Fruit fly (Drosophila melanogaster) whole organism, embryonic: Measurements from ENCODE around the gene Pif1.

Experiments used
- CG10267 ChIP-seq: fragments of 200-800 bp; sonication (Bioruptor generic); optimal IDR thresholded peaks from 2 replicates; lab custom pipeline; 2018; ENCODE audit warnings: missing biosample characterization, mild to moderate bottlenecking, missing genetic modification characterization, moderate library complexity
- CG10366 ChIP-seq: fragments of 200-800 bp; sonication (Bioruptor generic); IDR thresholded peaks from 2 replicates; pipeline ENCODE4 v1.3.6; 2022; ENCODE audit warnings: missing biosample characterization, missing genetic modification characterization
- CG12942 ChIP-seq: fragments of 200-800 bp; sonication (Bioruptor generic); optimal IDR thresholded peaks from 3 replicates; lab custom pipeline; 2016; ENCODE audit warnings: missing biosample characterization, missing genetic modification characterization
- CG13296 ChIP-seq: fragments of 200-800 bp; sonication (Bioruptor generic); optimal IDR thresholded peaks from 3 replicates; lab custom pipeline; 2018; ENCODE audit warnings: missing biosample characterization, mild to moderate bottlenecking, missing genetic modification characterization
- CG14710 ChIP-seq: fragments of 200-800 bp; sonication (Bioruptor generic); optimal IDR thresholded peaks from 3 replicates; lab custom pipeline; 2019; ENCODE audit warnings: missing biosample characterization, mild to moderate bottlenecking, missing genetic modification characterization, moderate library complexity
- CG15479 ChIP-seq: fragments of 200-800 bp; sonication (Bioruptor generic); optimal IDR thresholded peaks from 3 replicates; lab custom pipeline; 2019; ENCODE audit warnings: missing biosample characterization, mild to moderate bottlenecking, missing genetic modification characterization, moderate library complexity
- CG1602 ChIP-seq: fragments of 200-800 bp; sonication (Bioruptor generic); optimal IDR thresholded peaks from 3 replicates; lab custom pipeline; 2016; ENCODE audit warnings: missing biosample characterization, missing genetic modification characterization
- CG1647 ChIP-seq: fragments of 200-800 bp; sonication (Bioruptor generic); optimal IDR thresholded peaks from 3 replicates; lab custom pipeline; 2016; ENCODE audit warnings: missing biosample characterization, missing genetic modification characterization
- CG17361 ChIP-seq: fragments of 200-800 bp; sonication (Bioruptor generic); IDR thresholded peaks from 3 replicates; pipeline ENCODE4 v1.3.6; 2022; ENCODE audit warnings: missing biosample characterization, missing genetic modification characterization
- CG17568 ChIP-seq: fragments of 200-800 bp; sonication (Bioruptor generic); optimal IDR thresholded peaks from 2 replicates; lab custom pipeline; 2018; ENCODE audit warnings: missing biosample characterization, mild to moderate bottlenecking, missing genetic modification characterization, moderate library complexity
- CG17612 ChIP-seq: fragments of 200-800 bp; sonication (Bioruptor generic); IDR thresholded peaks from 2 replicates; pipeline ENCODE4 v1.3.6; 2022; ENCODE audit warnings: missing biosample characterization, missing genetic modification characterization
- CG17829 ChIP-seq: fragments of 200-800 bp; optimal IDR thresholded peaks from 2 replicates; lab custom pipeline; 2019; ENCODE audit warnings: missing biosample characterization, mild to moderate bottlenecking, missing genetic modification characterization, moderate library complexity
- CG30403 ChIP-seq: fragments of 200-800 bp; sonication (Bioruptor generic); optimal IDR thresholded peaks from 3 replicates; lab custom pipeline; 2016; ENCODE audit warnings: missing biosample characterization, missing genetic modification characterization
- CG30431 ChIP-seq: fragments of 200-800 bp; sonication (Bioruptor generic); optimal IDR thresholded peaks from 2 replicates; lab custom pipeline; 2017; ENCODE audit warnings: missing biosample characterization, missing genetic modification characterization
- CG3065 ChIP-seq: fragments of 200-800 bp; sonication (Bioruptor generic); optimal IDR thresholded peaks from 2 replicates; lab custom pipeline; 2016; ENCODE audit warnings: missing biosample characterization, missing genetic modification characterization
- CG34224 ChIP-seq: fragments of 200-800 bp; sonication (Bioruptor generic); IDR thresholded peaks from 3 replicates; pipeline ENCODE4 v1.3.6; 2022; ENCODE audit warnings: missing biosample characterization, missing genetic modification characterization; ENCODE audit not compliant: partially characterized antibody
- CG34422 ChIP-seq: fragments of 200-800 bp; sonication (Bioruptor generic); IDR thresholded peaks from 3 replicates; pipeline ENCODE4 v1.3.6; 2022; ENCODE audit warnings: missing biosample characterization, missing genetic modification characterization
- CG43689 ChIP-seq: fragments of 200-800 bp; sonication (Bioruptor generic); IDR thresholded peaks from 2 replicates; pipeline ENCODE4 v1.3.6; 2022; ENCODE audit warnings: missing biosample characterization, missing genetic modification characterization
- CG4424 ChIP-seq: fragments of 200-800 bp; sonication (Bioruptor generic); optimal IDR thresholded peaks from 3 replicates; lab custom pipeline; 2016; ENCODE audit warnings: missing biosample characterization, missing genetic modification characterization
- CG4730 ChIP-seq: fragments of 200-800 bp; sonication (Bioruptor generic); IDR thresholded peaks from 2 replicates; pipeline ENCODE4 v1.3.6; 2022; ENCODE audit warnings: missing biosample characterization, missing genetic modification characterization
- CG6683 ChIP-seq: fragments of 200-800 bp; sonication (Bioruptor generic); optimal IDR thresholded peaks from 2 replicates; lab custom pipeline; 2017; ENCODE audit warnings: missing biosample characterization, mild to moderate bottlenecking, missing genetic modification characterization, missing genetic modification reagents
- Chrac-16 ChIP-seq: fragments of 200-800 bp; sonication (Bioruptor generic); optimal IDR thresholded peaks from 3 replicates; lab custom pipeline; 2016; ENCODE audit warnings: missing biosample characterization, missing genetic modification characterization
- D ChIP-seq, 2 experiments: fragments of 200-800 bp in 1 of 2; fragments of >200 bp in 1 of 2; sonication (Bioruptor generic) in 1 of 2; optimal IDR thresholded peaks; 2 replicates in 1 of 2; 3 replicates in 1 of 2; lab custom pipeline; 2017; ENCODE audit warnings: mild to moderate bottlenecking in 1 of 2, missing biosample characterization in 1 of 2, missing genetic modification characterization in 1 of 2, missing genetic modification reagents in 1 of 2
- Doc2 ChIP-seq: fragments of 200-800 bp; sonication (Bioruptor generic); IDR thresholded peaks from 2 replicates; pipeline ENCODE4 v1.3.6; 2022; ENCODE audit warnings: missing biosample characterization, missing genetic modification characterization
- Drgx ChIP-seq: fragments of 200-800 bp; sonication (Bioruptor generic); IDR thresholded peaks from 2 replicates; pipeline ENCODE4 v1.3.6; 2022; ENCODE audit warnings: missing biosample characterization, missing genetic modification characterization
- Eip74EF ChIP-seq, 2 experiments: fragments of 200-800 bp in 1 of 2; fragments of >200 bp in 1 of 2; sonication (Bioruptor generic) in 1 of 2; optimal IDR thresholded peaks; 2 replicates each; lab custom pipeline; 2017 to 2019; ENCODE audit warnings: missing biosample characterization in 2 of 2, missing genetic modification characterization in 2 of 2, mild to moderate bottlenecking in 1 of 2, moderate library complexity in 1 of 2
- Ets97D ChIP-seq: fragments of 200-800 bp; sonication (Bioruptor generic); optimal IDR thresholded peaks from 3 replicates; lab custom pipeline; 2016; ENCODE audit warnings: missing biosample characterization, missing genetic modification characterization
- HLH4C ChIP-seq: fragments of 200-800 bp; sonication (Bioruptor generic); IDR thresholded peaks from 3 replicates; pipeline ENCODE4 v1.3.6; 2022; ENCODE audit warnings: missing biosample characterization, missing genetic modification characterization; ENCODE audit not compliant: partially characterized antibody
- Jarid2 ChIP-seq: fragments of 200-800 bp; sonication (Bioruptor generic); optimal IDR thresholded peaks from 3 replicates; lab custom pipeline; 2017; ENCODE audit warnings: mild to moderate bottlenecking, missing biosample characterization, missing genetic modification reagents, missing genetic modification characterization
- Lim3 ChIP-seq: fragments of 200-800 bp; sonication (Bioruptor generic); IDR thresholded peaks from 2 replicates; pipeline ENCODE4 v1.3.6; 2022; ENCODE audit warnings: missing biosample characterization, missing genetic modification characterization
- MBD-R2 ChIP-seq: fragments of 200-800 bp; sonication (Bioruptor generic); IDR thresholded peaks from 2 replicates; pipeline ENCODE4 v1.3.6; 2022; ENCODE audit warnings: missing biosample characterization, missing genetic modification characterization
- Nf-YA ChIP-seq: fragments of 200-800 bp; sonication (Bioruptor generic); IDR thresholded peaks from 2 replicates; pipeline ENCODE4 v1.3.6; 2022; ENCODE audit warnings: missing biosample characterization, missing genetic modification characterization
- NfI ChIP-seq: fragments of 200-800 bp; sonication (Bioruptor generic); optimal IDR thresholded peaks from 3 replicates; lab custom pipeline; 2018; ENCODE audit warnings: missing biosample characterization, mild to moderate bottlenecking, missing genetic modification characterization, moderate library complexity
- Optix ChIP-seq: fragments of 200-800 bp; sonication (Bioruptor generic); IDR thresholded peaks from 3 replicates; pipeline ENCODE4 v1.3.6; 2022; ENCODE audit warnings: missing biosample characterization, missing genetic modification characterization
- Sry-β ChIP-seq: fragments of 200-800 bp; sonication (Bioruptor generic); optimal IDR thresholded peaks from 2 replicates; lab custom pipeline; 2018; ENCODE audit warnings: missing biosample characterization, mild to moderate bottlenecking, missing genetic modification characterization, moderate library complexity
- Taf1 ChIP-seq: fragments of 200-800 bp; sonication (Bioruptor generic); IDR thresholded peaks from 2 replicates; pipeline ENCODE4 v1.3.6; 2022; ENCODE audit warnings: missing biosample characterization, missing genetic modification characterization
- ara ChIP-seq: fragments of 200-800 bp; sonication (Bioruptor generic); IDR thresholded peaks from 2 replicates; pipeline ENCODE4 v1.3.6; 2022; ENCODE audit warnings: missing biosample characterization, missing genetic modification characterization
- cwo ChIP-seq: fragments of 200-800 bp; sonication (Bioruptor generic); optimal IDR thresholded peaks from 3 replicates; lab custom pipeline; 2017; ENCODE audit warnings: missing biosample characterization, missing genetic modification characterization, mild to moderate bottlenecking, moderate library complexity, missing genetic modification reagents
- danr ChIP-seq: fragments of 200-800 bp; sonication (Bioruptor generic); IDR thresholded peaks from 2 replicates; pipeline ENCODE4 v1.3.6; 2022; ENCODE audit warnings: missing biosample characterization, missing genetic modification characterization
- dpn ChIP-seq, 2 experiments: fragments of 200-800 bp; sonication (Bioruptor generic); optimal IDR thresholded peaks; 3 replicates each; lab custom pipeline; 2016; ENCODE audit warnings: missing biosample characterization in 2 of 2, missing genetic modification characterization in 2 of 2
- gce ChIP-seq: fragments of 200-800 bp; sonication (Bioruptor generic); IDR thresholded peaks from 3 replicates; pipeline ENCODE4 v1.3.6; 2022; ENCODE audit warnings: missing biosample characterization, missing genetic modification characterization
- gem ChIP-seq: fragments of 200-800 bp; sonication (Bioruptor generic); optimal IDR thresholded peaks from 2 replicates; lab custom pipeline; 2019; ENCODE audit warnings: missing biosample characterization, mild to moderate bottlenecking, missing genetic modification characterization, moderate library complexity
- luna ChIP-seq: fragments of 200-800 bp; sonication (Bioruptor generic); optimal IDR thresholded peaks from 2 replicates; lab custom pipeline; 2016; ENCODE audit warnings: missing biosample characterization, missing genetic modification characterization
- mam ChIP-seq: fragments of 200-800 bp; sonication (Bioruptor generic); optimal IDR thresholded peaks from 3 replicates; lab custom pipeline; 2016; ENCODE audit warnings: missing biosample characterization, missing genetic modification characterization
- prd ChIP-seq, 3 experiments: fragments of >200 bp in 2 of 3; fragments of 200-800 bp in 1 of 3; sonication (Bioruptor generic) in 1 of 3; optimal IDR thresholded peaks in 2 of 3; IDR thresholded peaks in 1 of 3; 2 replicates in 2 of 3; 3 replicates in 1 of 3; pipeline versions ENCODE4 v1.3.6 to Lab custom; 2017 to 2022; ENCODE audit warnings: missing biosample characterization in 1 of 3, missing genetic modification characterization in 1 of 3
- ro ChIP-seq: fragments of 200-800 bp; sonication (Bioruptor generic); IDR thresholded peaks from 2 replicates; pipeline ENCODE4 v1.3.6; 2022; ENCODE audit warnings: missing biosample characterization, missing genetic modification characterization
- row ChIP-seq: fragments of 200-800 bp; sonication (Bioruptor generic); IDR thresholded peaks from 3 replicates; pipeline ENCODE4 v1.3.6; 2022; ENCODE audit warnings: missing biosample characterization, missing genetic modification characterization
- seq ChIP-seq: fragments of 200-800 bp; sonication (Bioruptor generic); IDR thresholded peaks from 2 replicates; pipeline ENCODE4 v1.3.6; 2022; ENCODE audit warnings: missing biosample characterization, missing genetic modification characterization
- slbo ChIP-seq: fragments of 200-800 bp; sonication (Bioruptor generic); IDR thresholded peaks from 2 replicates; pipeline ENCODE4 v1.3.6; 2022; ENCODE audit warnings: missing biosample characterization, missing genetic modification characterization
- sob ChIP-seq: fragments of 200-800 bp; sonication (Bioruptor generic); IDR thresholded peaks from 2 replicates; pipeline ENCODE4 v1.3.6; 2022; ENCODE audit warnings: missing biosample characterization, missing genetic modification characterization

The Pif1 gene

DNA sequence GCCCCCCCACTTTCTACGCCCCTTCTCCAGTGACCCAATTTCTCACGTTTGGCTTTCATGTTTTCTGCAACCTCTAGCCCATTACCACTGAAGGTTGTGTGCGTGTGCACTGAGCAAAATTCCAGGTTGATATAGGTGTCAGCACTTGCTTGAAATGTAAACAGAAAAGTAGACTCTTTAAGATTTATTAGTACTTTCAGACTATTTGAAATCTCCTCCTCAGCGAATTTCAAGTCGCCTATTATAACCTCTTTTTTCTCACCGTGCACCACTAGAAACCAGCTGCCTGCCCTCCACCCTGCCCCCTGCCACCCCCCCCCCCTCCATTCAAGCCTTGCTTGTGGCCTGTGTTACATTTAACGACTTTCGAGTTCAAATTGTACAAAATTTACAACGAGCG, 34.7 kb downstream of the Pif1 start (continued):
- peak; percentile 47; the same call in 1 of the 2 replicates for TF ChIP-seq Drgx (GFP tag; lab: Robert Waterston, UW)
- TF ChIP-seq Chrac-16 (GFP tag; lab: Kevin White, UChicago), result peak; percentile 26
- peak; percentile 34 for TF ChIP-seq CG14710 (tag; lab: Kevin White, UChicago)
- peak; percentile 64 for TF ChIP-seq row (GFP tag; lab: Robert Waterston, UW)
- peak; percentile 3 for TF ChIP-seq Jarid2 (GFP tag; lab: Kevin White, UChicago)
- no peak for TF ChIP-seq CG13296 (GFP tag; lab: Kevin White, UChicago)
- peak; percentile 33; the same call in 2 of the 3 replicates for TF ChIP-seq CG34422 (GFP tag; lab: Robert Waterston, UW)
- TF ChIP-seq gem (tag; lab: Kevin White, UChicago), result peak; percentile 64
- peak; percentile 2 for TF ChIP-seq CG1602 (GFP tag; lab: Kevin White, UChicago)
- no peak for TF ChIP-seq CG3065 (GFP tag; lab: Kevin White, UChicago)
- peak; percentile 47 for TF ChIP-seq CG10366 (GFP tag; lab: Robert Waterston, UW)
- TF ChIP-seq cwo (GFP tag; lab: Kevin White, UChicago), result no peak
- TF ChIP-seq gce, result peak; percentile 54; the same call in 1 of the 3 replicates
- no peak for TF ChIP-seq seq (GFP tag; lab: Robert Waterston, UW)
- TF ChIP-seq CG17829 (tag; lab: Kevin White, UChicago), result peak; percentile 38
- no peak for TF ChIP-seq sob (GFP tag; lab: Robert Waterston, UW)
- TF ChIP-seq CG34224 (GFP tag; lab: Robert Waterston, UW), result no peak
- TF ChIP-seq CG4730, result 0 out of 2 replicates have a peak, but pooled peaks have one; percentile 23
- TF ChIP-seq CG30403 (GFP tag; lab: Kevin White, UChicago), result peak; percentile 37
- peak; percentile 54 for TF ChIP-seq Nf-YA (GFP tag; lab: Robert Waterston, UW)
- no peak for TF ChIP-seq CG17568 (GFP tag; lab: Kevin White, UChicago)
- no peak for TF ChIP-seq CG12942 (GFP tag; lab: Kevin White, UChicago)
- no peak for TF ChIP-seq ro (GFP tag; lab: Robert Waterston, UW)
- no peak for TF ChIP-seq CG1647 (GFP tag; lab: Kevin White, UChicago)
- peak; percentile 19 for TF ChIP-seq CG10267
- no peak for TF ChIP-seq luna (GFP tag; lab: Kevin White, UChicago)
- TF ChIP-seq HLH4C (GFP tag; lab: Robert Waterston, UW), result no peak
- no peak for TF ChIP-seq prd (optimal IDR thresholded peaks at IDR 0.05; lab: Kevin White, UChicago)
- TF ChIP-seq prd (GFP tag; IDR thresholded peaks at IDR 0.05; lab: Robert Waterston, UW), result peak; percentile 76
- TF ChIP-seq danr, result 0 out of 2 replicates have a peak, but pooled peaks have one; percentile 24
- TF ChIP-seq CG17361 (GFP tag; lab: Robert Waterston, UW), result peak; percentile 49; the same call in 1 of the 3 replicates
- TF ChIP-seq Doc2 (GFP tag; lab: Robert Waterston, UW), result no peak
- no peak for TF ChIP-seq Sry-β (GFP tag; lab: Kevin White, UChicago)
- TF ChIP-seq Ets97D, result no peak
- TF ChIP-seq Lim3 (GFP tag; lab: Robert Waterston, UW), result no peak
- TF ChIP-seq CG15479 (GFP tag; lab: Kevin White, UChicago), result no peak
- TF ChIP-seq dpn (GFP tag; optimal IDR thresholded peaks at IDR 0.05; lab: Kevin White, UChicago), result peak; percentile 6 to 18
- no peak for TF ChIP-seq D (optimal IDR thresholded peaks at IDR 0.05; lab: Kevin White, UChicago)
- TF ChIP-seq D (GFP tag; optimal IDR thresholded peaks at IDR 0.05; lab: Kevin White, UChicago), result peak; percentile 45
- peak; percentile 58; the same call in 1 of the 2 replicates for TF ChIP-seq ara (GFP tag; lab: Robert Waterston, UW)
- peak; percentile 38 for TF ChIP-seq CG30431 (GFP tag; lab: Kevin White, UChicago)
- TF ChIP-seq Taf1 (GFP tag; lab: Robert Waterston, UW), result no peak
- TF ChIP-seq CG6683 (GFP tag; lab: Kevin White, UChicago), result no peak
- TF ChIP-seq Eip74EF (GFP tag; optimal IDR thresholded peaks at IDR 0.05; lab: Kevin White, UChicago), result no peak
- no peak for TF ChIP-seq CG17612
- peak; percentile 69 for TF ChIP-seq Optix (GFP tag; lab: Robert Waterston, UW)
- no peak; the same call in 1 of the 2 replicates for TF ChIP-seq MBD-R2 (GFP tag; lab: Robert Waterston, UW)
- no peak for TF ChIP-seq mam (GFP tag; lab: Kevin White, UChicago)
- no peak for TF ChIP-seq CG43689 (GFP tag; lab: Robert Waterston, UW)
- TF ChIP-seq NfI (GFP tag; lab: Kevin White, UChicago), result peak; percentile 31
- TF ChIP-seq slbo, result peak; percentile 52
- TF ChIP-seq CG4424 (GFP tag; lab: Kevin White, UChicago), result peak; percentile 58
